Fruit fly (Drosophila melanogaster) whole organism, embryonic: Measurements from ENCODE around the gene CG2901.
A peak's percentile ranks its signal among the peaks of the same experiment; 100 is the strongest.

Experiments
- Atf-2 ChIP-seq: fragments of 200-800 bp; sonication (Bioruptor generic); optimal IDR thresholded peaks from 2 replicates; lab custom pipeline; 2016; ENCODE audit warnings: missing biosample characterization, missing genetic modification characterization
- B-H1 ChIP-seq: fragments of 200-800 bp; sonication (Bioruptor generic); IDR thresholded peaks from 3 replicates; pipeline ENCODE4 v1.3.6; 2022; ENCODE audit warnings: missing biosample characterization, missing genetic modification characterization
- CG10274 ChIP-seq: fragments of 200-800 bp; sonication (Bioruptor generic); optimal IDR thresholded peaks from 3 replicates; lab custom pipeline; 2017; ENCODE audit warnings: missing biosample characterization, mild to moderate bottlenecking, missing genetic modification characterization
- CG12299 ChIP-seq: fragments of 200-800 bp; sonication (Bioruptor generic); optimal IDR thresholded peaks from 2 replicates; lab custom pipeline; 2018; ENCODE audit warnings: missing biosample characterization, mild to moderate bottlenecking, missing genetic modification characterization
- CG13123 ChIP-seq: fragments of 200-800 bp; sonication (Bioruptor generic); optimal IDR thresholded peaks from 2 replicates; lab custom pipeline; 2016; ENCODE audit warnings: missing biosample characterization, missing genetic modification characterization
- CG13775 ChIP-seq: fragments of 200-800 bp; sonication (Bioruptor generic); optimal IDR thresholded peaks from 3 replicates; lab custom pipeline; 2017; ENCODE audit warnings: missing biosample characterization, mild to moderate bottlenecking, missing genetic modification characterization
- CG14050 ChIP-seq: fragments of 200-800 bp; sonication (Bioruptor generic); IDR thresholded peaks from 3 replicates; pipeline ENCODE4 v1.3.6; 2022; ENCODE audit warnings: missing biosample characterization, missing genetic modification characterization
- CG14860 ChIP-seq: fragments of 200-800 bp; sonication (Bioruptor generic); IDR thresholded peaks from 3 replicates; pipeline ENCODE4 v1.3.6; 2022; ENCODE audit warnings: missing biosample characterization, missing genetic modification characterization; ENCODE audit not compliant: partially characterized antibody
- CG15696 ChIP-seq: fragments of 200-800 bp; sonication (Bioruptor generic); optimal IDR thresholded peaks from 2 replicates; lab custom pipeline; 2019; ENCODE audit warnings: missing biosample characterization, mild to moderate bottlenecking, missing genetic modification characterization, moderate library complexity
- CG1647 ChIP-seq: fragments of 200-800 bp; sonication (Bioruptor generic); optimal IDR thresholded peaks from 3 replicates; lab custom pipeline; 2016; ENCODE audit warnings: missing biosample characterization, missing genetic modification characterization
- CG16813 ChIP-seq: fragments of 200-800 bp; sonication (Bioruptor generic); IDR thresholded peaks from 3 replicates; pipeline ENCODE4 v1.3.6; 2022; ENCODE audit warnings: missing biosample characterization, missing genetic modification characterization; ENCODE audit not compliant: partially characterized antibody
- CG17328 ChIP-seq: fragments of 200-800 bp; sonication (Bioruptor generic); IDR thresholded peaks from 2 replicates; pipeline ENCODE4 v1.3.6; 2022; ENCODE audit warnings: missing biosample characterization, missing genetic modification characterization
- CG3281 ChIP-seq: fragments of 200-800 bp; sonication (Bioruptor generic); optimal IDR thresholded peaks from 3 replicates; lab custom pipeline; 2017; ENCODE audit warnings: missing biosample characterization, mild to moderate bottlenecking, missing genetic modification characterization
- CG33557 ChIP-seq: fragments of 200-800 bp; sonication (Bioruptor generic); optimal IDR thresholded peaks from 2 replicates; lab custom pipeline; 2019; ENCODE audit warnings: missing biosample characterization, mild to moderate bottlenecking, missing genetic modification characterization, moderate library complexity
- CG34224 ChIP-seq: fragments of 200-800 bp; sonication (Bioruptor generic); IDR thresholded peaks from 3 replicates; pipeline ENCODE4 v1.3.6; 2022; ENCODE audit warnings: missing biosample characterization, missing genetic modification characterization; ENCODE audit not compliant: partially characterized antibody
- CG34376 ChIP-seq: fragments of 200-800 bp; sonication (Bioruptor generic); optimal IDR thresholded peaks from 2 replicates; lab custom pipeline; 2018; ENCODE audit warnings: missing biosample characterization, mild to moderate bottlenecking, missing genetic modification characterization
- CG34422 ChIP-seq: fragments of 200-800 bp; sonication (Bioruptor generic); IDR thresholded peaks from 3 replicates; pipeline ENCODE4 v1.3.6; 2022; ENCODE audit warnings: missing biosample characterization, missing genetic modification characterization
- CG3726 ChIP-seq: fragments of 200-800 bp; sonication (Bioruptor generic); IDR thresholded peaks from 3 replicates; pipeline ENCODE4, ENCODE4 v1.3.6; 2022; ENCODE audit warnings: missing biosample characterization, missing genetic modification characterization
- CG43689 ChIP-seq: fragments of 200-800 bp; sonication (Bioruptor generic); IDR thresholded peaks from 2 replicates; pipeline ENCODE4 v1.3.6; 2022; ENCODE audit warnings: missing biosample characterization, missing genetic modification characterization
- CG4730 ChIP-seq: fragments of 200-800 bp; sonication (Bioruptor generic); IDR thresholded peaks from 2 replicates; pipeline ENCODE4 v1.3.6; 2022; ENCODE audit warnings: missing biosample characterization, missing genetic modification characterization
- CG4820 ChIP-seq: fragments of 200-800 bp; sonication (Bioruptor generic); optimal IDR thresholded peaks from 3 replicates; lab custom pipeline; 2016; ENCODE audit warnings: missing biosample characterization, missing genetic modification characterization
- CG6175 ChIP-seq: fragments of 200-800 bp; sonication (Bioruptor generic); IDR thresholded peaks from 3 replicates; pipeline ENCODE4 v1.3.6; 2022; ENCODE audit warnings: missing biosample characterization, missing genetic modification characterization
- CG6689 ChIP-seq: fragments of 200-800 bp; sonication (Bioruptor generic); IDR thresholded peaks from 2 replicates; pipeline ENCODE4 v1.3.6; 2022; ENCODE audit warnings: missing biosample characterization, missing genetic modification characterization
- CG6791 ChIP-seq: fragments of 200-800 bp; sonication (Bioruptor generic); IDR thresholded peaks from 3 replicates; pipeline ENCODE4 v1.3.6; 2022; ENCODE audit warnings: missing biosample characterization, missing genetic modification characterization; ENCODE audit not compliant: partially characterized antibody
- CG6813 ChIP-seq: fragments of 200-800 bp; sonication (Bioruptor generic); optimal IDR thresholded peaks from 2 replicates; lab custom pipeline; 2017; ENCODE audit warnings: missing biosample characterization, missing genetic modification characterization, mild to moderate bottlenecking, moderate library complexity, missing genetic modification reagents
- CG9932 ChIP-seq: fragments of 200-800 bp; sonication (Bioruptor generic); IDR thresholded peaks from 2 replicates; pipeline ENCODE4 v1.3.6; 2022; ENCODE audit warnings: missing biosample characterization, missing genetic modification characterization
- CrebB ChIP-seq: fragments of 200-800 bp; sonication (Bioruptor generic); optimal IDR thresholded peaks from 3 replicates; lab custom pipeline; 2018; ENCODE audit warnings: missing biosample characterization, mild to moderate bottlenecking, missing genetic modification characterization
- Dip3 ChIP-seq: fragments of 200-800 bp; sonication (Bioruptor generic); optimal IDR thresholded peaks from 3 replicates; lab custom pipeline; 2016; ENCODE audit warnings: missing biosample characterization, missing genetic modification characterization
- H15 ChIP-seq: fragments of 200-800 bp; sonication (Bioruptor generic); IDR thresholded peaks from 3 replicates; pipeline ENCODE4 v1.3.6; 2022; ENCODE audit warnings: missing biosample characterization, missing genetic modification characterization
- HLH4C ChIP-seq: fragments of 200-800 bp; sonication (Bioruptor generic); IDR thresholded peaks from 3 replicates; pipeline ENCODE4 v1.3.6; 2022; ENCODE audit warnings: missing biosample characterization, missing genetic modification characterization; ENCODE audit not compliant: partially characterized antibody
- Hmr ChIP-seq: fragments of 200-800 bp; sonication (Bioruptor generic); optimal IDR thresholded peaks from 3 replicates; lab custom pipeline; 2017; ENCODE audit warnings: mild to moderate bottlenecking, missing biosample characterization, missing genetic modification reagents, missing genetic modification characterization
- MBD-R2 ChIP-seq: fragments of 200-800 bp; sonication (Bioruptor generic); IDR thresholded peaks from 2 replicates; pipeline ENCODE4 v1.3.6; 2022; ENCODE audit warnings: missing biosample characterization, missing genetic modification characterization
- Meics ChIP-seq: fragments of 200-800 bp; sonication (Bioruptor generic); optimal IDR thresholded peaks from 2 replicates; lab custom pipeline; 2017; ENCODE audit warnings: missing biosample characterization, mild to moderate bottlenecking, missing genetic modification characterization
- Pdp1 ChIP-seq, 2 experiments: fragments of 200-800 bp; sonication (Bioruptor generic); optimal IDR thresholded peaks; 3 replicates each; lab custom pipeline; 2016; ENCODE audit warnings: missing biosample characterization in 2 of 2, missing genetic modification characterization in 2 of 2, mild to moderate bottlenecking in 1 of 2, moderate library complexity in 1 of 2
- Scr ChIP-seq: fragments of 200-800 bp; sonication (Bioruptor generic); IDR thresholded peaks from 2 replicates; pipeline ENCODE4 v1.3.6; 2022; ENCODE audit warnings: missing biosample characterization, missing genetic modification characterization; ENCODE audit not compliant: partially characterized antibody
- bigmax ChIP-seq: fragments of 200-800 bp; sonication (Bioruptor generic); optimal IDR thresholded peaks from 2 replicates; lab custom pipeline; 2018; ENCODE audit warnings: missing biosample characterization, mild to moderate bottlenecking, missing genetic modification characterization
- br ChIP-seq: fragments of >200 bp; optimal IDR thresholded peaks from 2 replicates; lab custom pipeline; 2017
- cas ChIP-seq: fragments of 200-800 bp; sonication (Bioruptor generic); IDR thresholded peaks from 2 replicates; pipeline ENCODE4 v1.3.6; 2022; ENCODE audit warnings: missing biosample characterization, missing genetic modification characterization
- chm ChIP-seq: fragments of 200-800 bp; sonication (Bioruptor generic); IDR thresholded peaks from 2 replicates; pipeline ENCODE4 v1.3.6; 2022; ENCODE audit warnings: missing biosample characterization, missing genetic modification characterization
- emc ChIP-seq: fragments of 200-800 bp; sonication (Bioruptor generic); optimal IDR thresholded peaks from 2 replicates; lab custom pipeline; 2016; ENCODE audit warnings: missing biosample characterization, missing genetic modification characterization
- eyg ChIP-seq: fragments of 200-800 bp; sonication (Bioruptor generic); optimal IDR thresholded peaks from 3 replicates; lab custom pipeline; 2016; ENCODE audit warnings: missing biosample characterization, missing genetic modification characterization
- h ChIP-seq: fragments of >200 bp; optimal IDR thresholded peaks from 2 replicates; lab custom pipeline; 2017
- kah ChIP-seq: fragments of 200-800 bp; sonication (Bioruptor generic); optimal IDR thresholded peaks from 2 replicates; lab custom pipeline; 2018; ENCODE audit warnings: missing biosample characterization, mild to moderate bottlenecking, missing genetic modification characterization
- ken ChIP-seq: fragments of 200-800 bp; sonication (Bioruptor generic); IDR thresholded peaks from 3 replicates; pipeline ENCODE4 v1.3.6; 2022; ENCODE audit warnings: missing biosample characterization, missing genetic modification characterization
- klu ChIP-seq: fragments of 200-800 bp; sonication (Bioruptor generic); IDR thresholded peaks from 2 replicates; pipeline ENCODE4 v1.3.6; 2022; ENCODE audit warnings: missing biosample characterization, missing genetic modification characterization
- nom ChIP-seq: fragments of 200-800 bp; sonication (Bioruptor generic); optimal IDR thresholded peaks from 2 replicates; lab custom pipeline; 2017; ENCODE audit warnings: missing biosample characterization, missing genetic modification characterization, mild to moderate bottlenecking, moderate library complexity, missing genetic modification reagents
- prd ChIP-seq, 3 experiments: fragments of >200 bp in 2 of 3; fragments of 200-800 bp in 1 of 3; sonication (Bioruptor generic) in 1 of 3; optimal IDR thresholded peaks in 2 of 3; IDR thresholded peaks in 1 of 3; 2 replicates in 2 of 3; 3 replicates in 1 of 3; pipeline versions ENCODE4 v1.3.6 to Lab custom; 2017 to 2022; ENCODE audit warnings: missing biosample characterization in 1 of 3, missing genetic modification characterization in 1 of 3
- sd ChIP-seq: fragments of 200-800 bp; sonication (Bioruptor generic); optimal IDR thresholded peaks from 3 replicates; lab custom pipeline; 2018; ENCODE audit warnings: missing biosample characterization, mild to moderate bottlenecking, missing genetic modification characterization, moderate library complexity
- shn ChIP-seq: fragments of 200-800 bp; sonication (Bioruptor generic); optimal IDR thresholded peaks from 3 replicates; lab custom pipeline; 2016; ENCODE audit warnings: missing biosample characterization, missing genetic modification characterization
- tap ChIP-seq: fragments of 200-800 bp; optimal IDR thresholded peaks from 3 replicates; lab custom pipeline; 2019; ENCODE audit warnings: missing biosample characterization, mild to moderate bottlenecking, missing genetic modification characterization, moderate library complexity

Gene CG2901

dm6 chrX:3868456-3869023 lies 40.5 kb downstream of the CG2901 start, which contains the start of gene CG2930 (continued):
- TF ChIP-seq kah (peak; percentile 72), eyg (GFP tag; lab: Kevin White, UChicago) (peak; percentile 47), Meics (GFP tag; lab: Kevin White, UChicago) (peak; percentile 69), CG13123 (GFP tag; lab: Kevin White, UChicago) (peak; percentile 66), CG3281 (peak; percentile 57), CG6791 (GFP tag; lab: Robert Waterston, UW) (no peak), CG13775 (GFP tag; lab: Kevin White, UChicago) (peak; percentile 73), CrebB (tag; lab: Kevin White, UChicago) (peak; percentile 63), chm (peak; percentile 94), CG33557 (GFP tag; lab: Kevin White, UChicago) (peak; percentile 58), cas (peak; percentile 30; the same call in 1 of the 2 replicates), H15 (peak; percentile 89), br (lab: Kevin White, UChicago) (no peak), CG4820 (GFP tag; lab: Kevin White, UChicago) (peak; percentile 86), CG16813 (GFP tag; lab: Robert Waterston, UW) (no peak), CG10274 (GFP tag; lab: Kevin White, UChicago) (peak; percentile 68), Scr (GFP tag; lab: Robert Waterston, UW) (no peak), CG14050 (GFP tag; lab: Robert Waterston, UW) (peak; percentile 89), prd (optimal IDR thresholded peaks at IDR 0.05; lab: Kevin White, UChicago) (no peak), prd (GFP tag; IDR thresholded peaks at IDR 0.05; lab: Robert Waterston, UW) (peak; percentile 92), CG9932 (GFP tag; lab: Robert Waterston, UW) (0 out of 2 replicates have a peak, but pooled peaks have one; percentile 35), B-H1 (GFP tag; lab: Robert Waterston, UW) (peak; percentile 81), Hmr (GFP tag; lab: Kevin White, UChicago) (peak; percentile 64), CG34422 (GFP tag; lab: Robert Waterston, UW) (peak; percentile 92), CG43689 (peak; percentile 76), CG17328 (GFP tag; lab: Robert Waterston, UW) (peak; percentile 93), Atf-2 (GFP tag; lab: Kevin White, UChicago) (peak; percentile 72), CG6175 (GFP tag; lab: Robert Waterston, UW) (peak; percentile 36; the same call in 1 of the 3 replicates), shn (GFP tag; lab: Kevin White, UChicago) (peak; percentile 73), CG12299 (tag; lab: Kevin White, UChicago) (peak; percentile 17), CG1647 (GFP tag; lab: Kevin White, UChicago) (peak; percentile 71), HLH4C (GFP tag; lab: Robert Waterston, UW) (no peak), CG6813 (GFP tag; lab: Kevin White, UChicago) (peak; percentile 73), nom (peak; percentile 93), tap (tag; lab: Kevin White, UChicago) (peak; percentile 72), klu (peak; percentile 35; the same call in 1 of the 2 replicates), emc (GFP tag; lab: Kevin White, UChicago) (peak; percentile 20), CG3726 (peak; percentile 90), bigmax (GFP tag; lab: Kevin White, UChicago) (no peak), Pdp1 (GFP tag; optimal IDR thresholded peaks at IDR 0.05; lab: Kevin White, UChicago) (peak; percentile 77 to 84), CG34224 (GFP tag; lab: Robert Waterston, UW) (no peak), CG34376 (GFP tag; lab: Kevin White, UChicago) (no peak), MBD-R2 (peak; percentile 45; the same call in 1 of the 2 replicates), ken (peak; percentile 90), sd (tag; lab: Kevin White, UChicago) (no peak), CG4730 (GFP tag; lab: Robert Waterston, UW) (peak; percentile 83), Dip3 (no peak), CG15696 (peak; percentile 59), CG14860 (no peak), CG6689 (GFP tag; lab: Robert Waterston, UW) (peak; percentile 85), h (lab: Kevin White, UChicago) (no peak)
